Worm (Caenorhabditis elegans): ENCODE results near the gene fbxl-2.
"Not testable (repeated sequence)": the region's sequence is repeated elsewhere in the genome, so short reads cannot be mapped to it uniquely, and the experiment has no call there.

The fbxl-2 gene

ce11 chrIII:4766842-4767241, 9.8 kb downstream of the fbxl-2 start:
- no peak for TF ChIP-seq med-1 (GFP tag; optimal IDR thresholded peaks at IDR 0.05; ENCODE audit: insufficient read depth)
- TF ChIP-seq flt-1 (GFP tag; IDR thresholded peaks at IDR 0.05) = no peak
- no peak for TF ChIP-seq ref-1 (GFP tag; conservative IDR thresholded peaks at IDR 0.05)
- TF ChIP-seq ztf-29 (GFP tag; IDR thresholded peaks at IDR 0.05) = no peak

- no peak for TF ChIP-seq T22C8.4 (GFP tag; IDR thresholded peaks at IDR 0.05)
- no peak for TF ChIP-seq klf-2 (GFP tag; conservative IDR thresholded peaks at IDR 0.05)
- no peak for TF ChIP-seq med-1 (GFP tag; optimal IDR thresholded peaks at IDR 0.05; ENCODE audit: insufficient read depth)
- no peak for TF ChIP-seq tab-1 (GFP tag; IDR thresholded peaks at IDR 0.05)
- TF ChIP-seq ztf-23 (GFP tag; IDR thresholded peaks at IDR 0.05) = no peak
Measured at ce11 chrIII:4767869-4768645, 11.0 kb downstream of the fbxl-2 start.

- TF ChIP-seq med-1 (GFP tag; optimal IDR thresholded peaks at IDR 0.05; ENCODE audit: insufficient read depth) = no peak
- no peak for TF ChIP-seq T22C8.4 (GFP tag; IDR thresholded peaks at IDR 0.05)
- no peak for TF ChIP-seq klf-2 (GFP tag; conservative IDR thresholded peaks at IDR 0.05)
- no peak for TF ChIP-seq tab-1 (GFP tag; IDR thresholded peaks at IDR 0.05)
- no peak for TF ChIP-seq ztf-23 (GFP tag; IDR thresholded peaks at IDR 0.05)
- TF ChIP-seq flt-1 (GFP tag; IDR thresholded peaks at IDR 0.05) = no peak
- TF ChIP-seq cog-1 (tag; optimal IDR thresholded peaks at IDR 0.05) = no peak
- no peak for TF ChIP-seq ztf-29 (GFP tag; IDR thresholded peaks at IDR 0.05)
- TF ChIP-seq ref-1 (GFP tag; conservative IDR thresholded peaks at IDR 0.05) = no peak
Measured at ce11 chrIII:4778003-4778402, 20.9 kb downstream of the fbxl-2 start, which contains the start of gene B0393.7. Gene B0393.7, minus strand, starts transcription at chrIII:4778103.

- no peak for TF ChIP-seq tab-1 (GFP tag; IDR thresholded peaks at IDR 0.05)
- TF ChIP-seq cog-1 (tag; optimal IDR thresholded peaks at IDR 0.05) = no peak
- no peak for TF ChIP-seq flt-1 (GFP tag; IDR thresholded peaks at IDR 0.05)
- TF ChIP-seq ztf-29 (GFP tag; IDR thresholded peaks at IDR 0.05) = no peak
- no peak for TF ChIP-seq klf-2 (GFP tag; conservative IDR thresholded peaks at IDR 0.05)
Measured at ce11 chrIII:4779855-4780254, 22.8 kb downstream of the fbxl-2 start, which contains the start of gene B0393.9. Gene B0393.9, minus strand, starts transcription at chrIII:4780157.

- not testable (repeated sequence) for TF ChIP-seq flt-1 (GFP tag; IDR thresholded peaks at IDR 0.05); tab-1 (GFP tag; IDR thresholded peaks at IDR 0.05); cog-1 (tag; optimal IDR thresholded peaks at IDR 0.05)
Measured at ce11 chrIII:4781937-4782576, 25.0 kb downstream of the fbxl-2 start, which contains the start of the genes gex-5 and C38D4.10. Gene gex-5, minus strand, starts transcription at chrIII:4781987. Gene C38D4.10, plus strand, starts transcription at chrIII:4782526.

- not testable (repeated sequence) for TF ChIP-seq flt-1 (GFP tag; IDR thresholded peaks at IDR 0.05); ref-1 (GFP tag; conservative IDR thresholded peaks at IDR 0.05); klf-2 (GFP tag; conservative IDR thresholded peaks at IDR 0.05)
Measured at ce11 chrIII:4785131-4785530, 28.1 kb downstream of the fbxl-2 start, which contains the start of gene enu-3.2. Gene enu-3.2, minus strand, starts transcription at chrIII:4785235.

ce11 chrIII:4785714-4786113, 28.7 kb downstream of the fbxl-2 start, which contains the start of gene mel-28:
Gene mel-28, plus strand, starts transcription at chrIII:4786080.
- TF ChIP-seq tab-1 (GFP tag; IDR thresholded peaks at IDR 0.05) (no peak), ref-1 (GFP tag; conservative IDR thresholded peaks at IDR 0.05) (no peak), flt-1 (GFP tag; IDR thresholded peaks at IDR 0.05) (no peak), cog-1 (tag; optimal IDR thresholded peaks at IDR 0.05) (no peak), ztf-29 (GFP tag; IDR thresholded peaks at IDR 0.05) (no peak), T22C8.4 (GFP tag; IDR thresholded peaks at IDR 0.05) (no peak), ztf-23 (GFP tag; IDR thresholded peaks at IDR 0.05) (no peak), med-1 (GFP tag; optimal IDR thresholded peaks at IDR 0.05; ENCODE audit: insufficient read depth) (no peak), klf-2 (GFP tag; conservative IDR thresholded peaks at IDR 0.05) (no peak)

- TF ChIP-seq med-1 (GFP tag; optimal IDR thresholded peaks at IDR 0.05; ENCODE audit: insufficient read depth) = no peak
- TF ChIP-seq T22C8.4 (GFP tag; IDR thresholded peaks at IDR 0.05) = no peak
- no peak for TF ChIP-seq tab-1 (GFP tag; IDR thresholded peaks at IDR 0.05)
- no peak for TF ChIP-seq ref-1 (GFP tag; conservative IDR thresholded peaks at IDR 0.05)
- TF ChIP-seq ztf-23 (GFP tag; IDR thresholded peaks at IDR 0.05) = no peak
- no peak for TF ChIP-seq flt-1 (GFP tag; IDR thresholded peaks at IDR 0.05)
- TF ChIP-seq klf-2 (GFP tag; conservative IDR thresholded peaks at IDR 0.05) = no peak
- no peak for TF ChIP-seq ztf-29 (GFP tag; IDR thresholded peaks at IDR 0.05)
- no peak for TF ChIP-seq cog-1 (tag; optimal IDR thresholded peaks at IDR 0.05)
Measured at ce11 chrIII:4792560-4793136, 35.6 kb downstream of the fbxl-2 start, which contains the start of gene mip-1. Gene mip-1, plus strand, starts transcription at chrIII:4793086.

ce11 chrIII:4796039-4796438, 39.0 kb downstream of the fbxl-2 start:
- TF ChIP-seq T22C8.4 (GFP tag; IDR thresholded peaks at IDR 0.05) = 0 out of 2 replicates have a peak, but pooled peaks have one; percentile 27
- TF ChIP-seq klf-2 (GFP tag; conservative IDR thresholded peaks at IDR 0.05) = no peak
- no peak for TF ChIP-seq med-1 (GFP tag; optimal IDR thresholded peaks at IDR 0.05; ENCODE audit: insufficient read depth)

ce11 chrIII:4796536-4796935, 39.5 kb downstream of the fbxl-2 start, which contains the start of gene tag-325:
Gene tag-325, plus strand, starts transcription at chrIII:4796836.
- no peak for TF ChIP-seq T22C8.4 (GFP tag; IDR thresholded peaks at IDR 0.05)
- no peak for TF ChIP-seq tab-1 (GFP tag; IDR thresholded peaks at IDR 0.05)
- TF ChIP-seq flt-1 (GFP tag; IDR thresholded peaks at IDR 0.05) = no peak
- TF ChIP-seq med-1 (GFP tag; optimal IDR thresholded peaks at IDR 0.05; ENCODE audit: insufficient read depth) = no peak
- TF ChIP-seq klf-2 (GFP tag; conservative IDR thresholded peaks at IDR 0.05) = no peak
- TF ChIP-seq ztf-29 (GFP tag; IDR thresholded peaks at IDR 0.05) = no peak
- no peak for TF ChIP-seq ref-1 (GFP tag; conservative IDR thresholded peaks at IDR 0.05)
- TF ChIP-seq ztf-23 (GFP tag; IDR thresholded peaks at IDR 0.05) = no peak
- TF ChIP-seq cog-1 (tag; optimal IDR thresholded peaks at IDR 0.05) = no peak
